Fruit fly (Drosophila melanogaster) whole organism, pupa: ENCODE results near the gene CG44836.
A peak's percentile ranks its signal among the peaks of the same experiment; 100 is the strongest.

Experiments
- CG13204 ChIP-seq: fragments of 200-800 bp; sonication (Bioruptor generic); optimal IDR thresholded peaks from 2 replicates; lab custom pipeline; 2018; ENCODE audit warnings: missing biosample characterization, mild to moderate bottlenecking, missing genetic modification characterization, moderate library complexity
- CG15710 ChIP-seq: fragments of 200-800 bp; sonication (Bioruptor generic); optimal IDR thresholded peaks from 2 replicates; lab custom pipeline; 2018; ENCODE audit warnings: missing biosample characterization, mild to moderate bottlenecking, missing genetic modification characterization, moderate library complexity
- CG32121 ChIP-seq: fragments of 200-800 bp; sonication (Bioruptor generic); IDR thresholded peaks from 2 replicates; pipeline ENCODE4 v1.3.6; 2022; ENCODE audit warnings: missing biosample characterization, missing genetic modification characterization
- CG8159 ChIP-seq: fragments of 200-800 bp; sonication (Bioruptor generic); optimal IDR thresholded peaks from 3 replicates; lab custom pipeline; 2018; ENCODE audit warnings: missing biosample characterization, mild to moderate bottlenecking, missing genetic modification characterization, moderate library complexity
- CG8301 ChIP-seq: fragments of 200-800 bp; sonication (Bioruptor generic); optimal IDR thresholded peaks from 2 replicates; lab custom pipeline; 2018; ENCODE audit warnings: missing biosample characterization, mild to moderate bottlenecking, missing genetic modification characterization
- EcR ChIP-seq: fragments of 200-800 bp; sonication (Bioruptor generic); optimal IDR thresholded peaks from 3 replicates; lab custom pipeline; 2019; ENCODE audit warnings: missing biosample characterization, missing genetic modification characterization, mild to moderate bottlenecking, moderate library complexity, missing genetic modification reagents
- Ets98B ChIP-seq: fragments of 200-800 bp; sonication (Bioruptor generic); IDR thresholded peaks from 2 replicates; pipeline ENCODE4 v1.3.6; 2022; ENCODE audit warnings: missing biosample characterization, missing genetic modification characterization
- Pif1B ChIP-seq: fragments of 200-800 bp; sonication (Bioruptor generic); optimal IDR thresholded peaks from 3 replicates; lab custom pipeline; 2016; ENCODE audit warnings: missing biosample characterization, missing genetic modification characterization

DNA sequence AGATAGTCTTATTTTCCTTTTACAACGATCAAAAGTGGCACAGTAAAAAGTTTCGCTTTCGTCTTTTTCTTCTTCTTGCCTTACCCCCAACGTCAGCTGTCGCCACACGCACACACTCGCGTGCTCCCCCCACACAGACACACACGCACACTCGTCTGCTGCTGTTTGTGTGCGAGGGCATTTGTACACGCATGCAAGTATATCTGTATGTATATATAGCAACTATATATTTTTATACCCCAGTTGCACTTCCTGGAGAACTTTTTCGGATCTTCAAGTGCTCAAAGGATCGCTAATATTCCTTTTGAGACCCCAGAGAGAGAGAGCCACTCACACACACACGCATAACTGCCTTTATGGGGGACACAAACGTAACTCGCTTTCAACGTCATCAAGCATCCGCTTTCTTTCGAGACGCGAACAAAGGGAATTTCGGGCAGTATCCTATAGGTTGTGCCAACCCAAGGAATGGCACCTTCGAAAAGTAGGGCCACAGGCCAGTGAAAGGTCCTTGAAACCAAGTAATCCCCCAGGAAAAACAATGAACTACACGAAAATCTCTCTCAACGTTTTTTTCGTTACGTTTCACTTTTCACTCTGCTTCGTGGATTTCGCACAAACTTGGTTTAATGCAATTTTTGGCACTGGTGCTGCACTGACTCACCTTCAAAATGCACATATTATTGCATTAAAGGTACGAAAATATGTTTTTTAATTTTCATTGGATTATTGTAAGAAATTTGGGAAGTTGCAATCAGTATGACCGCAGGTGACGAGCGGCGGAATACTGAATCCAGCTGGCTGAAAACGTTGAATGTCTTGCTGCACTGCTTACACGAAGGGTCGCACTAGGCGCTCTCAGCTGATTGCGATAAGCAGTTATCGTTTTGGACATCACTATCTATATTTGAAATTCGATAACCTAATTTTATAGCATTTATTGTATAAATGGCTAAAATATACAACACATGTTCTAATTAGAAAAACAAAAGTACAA lies 22.0 kb downstream of the CG44836 start, which contains the start of gene roq:
- TF ChIP-seq CG8159 (no peak), Pif1B (no peak), EcR (peak; percentile 29), CG15710 (no peak), CG8301 (tag; lab: Kevin White, UChicago) (no peak), Ets98B (no peak), CG13204 (no peak), CG32121 (no peak)
